Fruit fly (Drosophila melanogaster) whole organism, prepupa: Measurements from ENCODE around the gene bdwf.
A peak's percentile ranks its signal among the peaks of the same experiment; 100 is the strongest.

Experiments used
- Blimp-1 ChIP-seq: fragments of 200-800 bp; sonication (Bioruptor generic); optimal IDR thresholded peaks from 3 replicates; lab custom pipeline; 2017; ENCODE audit warnings: missing biosample characterization, missing genetic modification characterization, mild to moderate bottlenecking, moderate library complexity, missing genetic modification reagents
- CG10631 ChIP-seq: fragments of 200-800 bp; sonication (Bioruptor generic); optimal IDR thresholded peaks from 2 replicates; lab custom pipeline; 2016; ENCODE audit warnings: missing biosample characterization, missing genetic modification characterization
- CG10669 ChIP-seq: fragments of 200-800 bp; sonication (Bioruptor generic); optimal IDR thresholded peaks from 3 replicates; lab custom pipeline; 2018; ENCODE audit warnings: missing biosample characterization, mild to moderate bottlenecking, missing genetic modification characterization, moderate library complexity
- CG11902 ChIP-seq: fragments of 200-800 bp; sonication (Bioruptor generic); optimal IDR thresholded peaks from 3 replicates; lab custom pipeline; 2016; ENCODE audit warnings: missing biosample characterization, missing genetic modification characterization
- CG1621 ChIP-seq: fragments of 200-800 bp; sonication (Bioruptor generic); optimal IDR thresholded peaks from 3 replicates; lab custom pipeline; 2018; ENCODE audit warnings: missing biosample characterization, mild to moderate bottlenecking, missing genetic modification characterization
- CG16779 ChIP-seq: fragments of 200-800 bp; sonication (Bioruptor generic); optimal IDR thresholded peaks from 3 replicates; lab custom pipeline; 2017; ENCODE audit warnings: missing biosample characterization, mild to moderate bottlenecking, missing genetic modification characterization
- CG3032 ChIP-seq: fragments of 200-800 bp; optimal IDR thresholded peaks from 2 replicates; lab custom pipeline; 2019; ENCODE audit warnings: missing biosample characterization, mild to moderate bottlenecking, missing genetic modification characterization, moderate library complexity
- CG31627 ChIP-seq: fragments of 200-800 bp; sonication (Bioruptor generic); optimal IDR thresholded peaks from 3 replicates; lab custom pipeline; 2016; ENCODE audit warnings: missing biosample characterization, missing genetic modification characterization
- CG32006 ChIP-seq: fragments of 200-800 bp; sonication (Bioruptor generic); optimal IDR thresholded peaks from 3 replicates; lab custom pipeline; 2017; ENCODE audit warnings: missing biosample characterization, mild to moderate bottlenecking, missing genetic modification characterization
- CG34406 ChIP-seq: fragments of 200-800 bp; sonication (Bioruptor generic); optimal IDR thresholded peaks from 3 replicates; lab custom pipeline; 2016; ENCODE audit warnings: missing biosample characterization, missing genetic modification characterization
- CG4318 ChIP-seq: fragments of 200-800 bp; sonication (Bioruptor generic); optimal IDR thresholded peaks from 3 replicates; lab custom pipeline; 2017; ENCODE audit warnings: missing biosample characterization, mild to moderate bottlenecking, missing genetic modification characterization
- CG6163 ChIP-seq: fragments of 200-800 bp; sonication (Bioruptor generic); IDR thresholded peaks from 3 replicates; pipeline ENCODE4 v1.3.6; 2022; ENCODE audit warnings: missing biosample characterization, missing genetic modification characterization
- CG6276 ChIP-seq: fragments of 200-800 bp; sonication (Bioruptor generic); optimal IDR thresholded peaks from 2 replicates; lab custom pipeline; 2017; ENCODE audit warnings: missing biosample characterization, mild to moderate bottlenecking, missing genetic modification characterization
- CG6792 ChIP-seq: fragments of 200-800 bp; sonication (Bioruptor generic); optimal IDR thresholded peaks from 3 replicates; lab custom pipeline; 2016; ENCODE audit warnings: missing biosample characterization, missing genetic modification characterization
- CG6808 ChIP-seq: fragments of 200-800 bp; sonication (Bioruptor generic); optimal IDR thresholded peaks from 3 replicates; lab custom pipeline; 2017; ENCODE audit warnings: missing biosample characterization, missing genetic modification characterization, mild to moderate bottlenecking, moderate library complexity, missing genetic modification reagents
- CG6854 ChIP-seq: fragments of 200-800 bp; sonication (Bioruptor generic); optimal IDR thresholded peaks from 2 replicates; lab custom pipeline; 2017; ENCODE audit warnings: missing biosample characterization, mild to moderate bottlenecking, missing genetic modification characterization
- CG8119 ChIP-seq: fragments of 200-800 bp; sonication (Bioruptor generic); IDR thresholded peaks from 3 replicates; pipeline ENCODE4 v1.3.6; 2022; ENCODE audit warnings: missing biosample characterization, missing genetic modification characterization
- CG8319 ChIP-seq: fragments of 200-800 bp; sonication (Bioruptor generic); optimal IDR thresholded peaks from 3 replicates; lab custom pipeline; 2016; ENCODE audit warnings: missing biosample characterization, missing genetic modification characterization
- CG8632 ChIP-seq: fragments of 200-800 bp; sonication (Bioruptor generic); optimal IDR thresholded peaks from 3 replicates; lab custom pipeline; 2016; ENCODE audit warnings: missing biosample characterization, missing genetic modification characterization
- Eip75B ChIP-seq: fragments of 200-800 bp; sonication (Bioruptor generic); optimal IDR thresholded peaks from 3 replicates; lab custom pipeline; 2016; ENCODE audit warnings: missing biosample characterization, missing genetic modification characterization
- Eip78C ChIP-seq: fragments of 200-800 bp; sonication (Bioruptor generic); peaks from one replicate; lab custom pipeline; 2016; ENCODE audit warnings: missing biosample characterization, missing genetic modification characterization
- Eip93F ChIP-seq: fragments of 200-800 bp; sonication (Bioruptor generic); optimal IDR thresholded peaks from 2 replicates; lab custom pipeline; 2016; ENCODE audit warnings: missing biosample characterization, mild to moderate bottlenecking, missing genetic modification characterization
- Ets21C ChIP-seq: fragments of 200-800 bp; sonication (Bioruptor generic); optimal IDR thresholded peaks from 3 replicates; lab custom pipeline; 2016; ENCODE audit warnings: missing biosample characterization, missing genetic modification characterization
- Ets96B ChIP-seq: fragments of 200-800 bp; optimal IDR thresholded peaks from 2 replicates; lab custom pipeline; 2019; ENCODE audit warnings: missing biosample characterization, mild to moderate bottlenecking, missing genetic modification characterization, moderate library complexity
- Gug ChIP-seq: fragments of 200-800 bp; sonication (Bioruptor generic); IDR thresholded peaks from 2 replicates; pipeline ENCODE4 v1.3.6; 2022; ENCODE audit warnings: missing biosample characterization, missing genetic modification characterization
- Hr38 ChIP-seq: sonication (Bioruptor generic); optimal IDR thresholded peaks from 2 replicates; lab custom pipeline; 2016; ENCODE audit warnings: missing biosample characterization, missing genetic modification characterization
- Hr39 ChIP-seq: fragments of 200-800 bp; sonication (Bioruptor generic); optimal IDR thresholded peaks from 2 replicates; lab custom pipeline; 2016; ENCODE audit warnings: missing biosample characterization, missing genetic modification characterization
- Hr4 ChIP-seq: fragments of 200-800 bp; sonication (Bioruptor generic); optimal IDR thresholded peaks from 3 replicates; lab custom pipeline; 2016; ENCODE audit warnings: missing biosample characterization, missing genetic modification characterization
- Lpt ChIP-seq: fragments of 200-800 bp; sonication (Bioruptor generic); optimal IDR thresholded peaks from 3 replicates; lab custom pipeline; 2016; ENCODE audit warnings: missing biosample characterization, missing genetic modification characterization
- Met ChIP-seq: fragments of 200-800 bp; sonication (Bioruptor generic); optimal IDR thresholded peaks from 3 replicates; lab custom pipeline; 2016; ENCODE audit warnings: missing biosample characterization, missing genetic modification characterization
- OdsH ChIP-seq: fragments of 200-800 bp; sonication (Bioruptor generic); optimal IDR thresholded peaks from 3 replicates; lab custom pipeline; 2016; ENCODE audit warnings: missing biosample characterization, missing genetic modification characterization
- Smox ChIP-seq: fragments of 200-800 bp; sonication (Bioruptor generic); optimal IDR thresholded peaks from 3 replicates; lab custom pipeline; 2016; ENCODE audit warnings: missing biosample characterization, missing genetic modification characterization
- Sox102F ChIP-seq: fragments of 200-800 bp; sonication (Bioruptor generic); optimal IDR thresholded peaks from 2 replicates; lab custom pipeline; 2016; ENCODE audit warnings: missing biosample characterization, mild to moderate bottlenecking, missing genetic modification characterization
- Sox14 ChIP-seq: fragments of 200-800 bp; sonication (Bioruptor generic); optimal IDR thresholded peaks from 3 replicates; lab custom pipeline; 2016; ENCODE audit warnings: missing biosample characterization, missing genetic modification characterization
- Sox15 ChIP-seq: fragments of 200-800 bp; sonication (Bioruptor generic); optimal IDR thresholded peaks from 3 replicates; lab custom pipeline; 2016; ENCODE audit warnings: missing biosample characterization, missing genetic modification characterization
- acj6 ChIP-seq: fragments of 200-800 bp; sonication (Bioruptor generic); optimal IDR thresholded peaks from 3 replicates; lab custom pipeline; 2016; ENCODE audit warnings: missing biosample characterization, missing genetic modification characterization
- cyc ChIP-seq: fragments of 200-800 bp; sonication (Bioruptor generic); optimal IDR thresholded peaks from 3 replicates; lab custom pipeline; 2016; ENCODE audit warnings: missing biosample characterization, missing genetic modification characterization
- dac ChIP-seq: fragments of 200-800 bp; sonication (Bioruptor generic); optimal IDR thresholded peaks from 2 replicates; lab custom pipeline; 2017; ENCODE audit warnings: missing biosample characterization, mild to moderate bottlenecking, missing genetic modification characterization
- eg ChIP-seq: fragments of 200-800 bp; sonication (Bioruptor generic); IDR thresholded peaks from 3 replicates; pipeline ENCODE4 v1.3.6; 2022; ENCODE audit warnings: missing biosample characterization, missing genetic modification characterization
- esn ChIP-seq: fragments of 200-800 bp; sonication (Bioruptor generic); optimal IDR thresholded peaks from 2 replicates; lab custom pipeline; 2016; ENCODE audit warnings: missing biosample characterization, mild to moderate bottlenecking, missing genetic modification characterization, moderate library complexity
- fd59A ChIP-seq: fragments of 200-800 bp; sonication (Bioruptor generic); optimal IDR thresholded peaks from 2 replicates; lab custom pipeline; 2017; ENCODE audit warnings: missing biosample characterization, mild to moderate bottlenecking, missing genetic modification characterization, missing genetic modification reagents
- fkh ChIP-seq: fragments of 200-800 bp; sonication (Bioruptor generic); optimal IDR thresholded peaks from 3 replicates; lab custom pipeline; 2017; ENCODE audit warnings: missing biosample characterization, mild to moderate bottlenecking, missing genetic modification characterization, moderate library complexity
- lz ChIP-seq: fragments of 200-800 bp; sonication (Bioruptor generic); optimal IDR thresholded peaks from 3 replicates; lab custom pipeline; 2016; ENCODE audit warnings: missing biosample characterization, missing genetic modification characterization
- spab ChIP-seq: fragments of 200-800 bp; sonication (Bioruptor generic); optimal IDR thresholded peaks from 2 replicates; lab custom pipeline; 2017; ENCODE audit warnings: missing biosample characterization, mild to moderate bottlenecking, missing genetic modification characterization, missing genetic modification reagents
- ss ChIP-seq, 2 experiments: fragments of 200-800 bp; sonication (Bioruptor generic); optimal IDR thresholded peaks; 2 replicates in 1 of 2; 3 replicates in 1 of 2; lab custom pipeline; 2017 to 2018; ENCODE audit warnings: mild to moderate bottlenecking in 2 of 2, missing biosample characterization in 2 of 2, missing genetic modification characterization in 2 of 2, moderate library complexity in 1 of 2
- svp ChIP-seq: fragments of 200-800 bp; sonication (Bioruptor generic); peaks from one replicate; lab custom pipeline; 2016; ENCODE audit warnings: missing biosample characterization, missing genetic modification characterization
- topi ChIP-seq: fragments of 200-800 bp; sonication (Bioruptor generic); optimal IDR thresholded peaks from 3 replicates; lab custom pipeline; 2016; ENCODE audit warnings: missing biosample characterization, missing genetic modification characterization

bdwf gene

dm6 chr3R:17059100-17059810 lies 16.3 kb upstream of the bdwf start (continued):
- TF ChIP-seq lz (GFP tag; lab: Kevin White, UChicago) (peak; percentile 78), Gug (GFP tag; lab: Robert Waterston, UW) (peak; percentile 52), CG1621 (tag; lab: Kevin White, UChicago) (peak; percentile 78), topi (GFP tag; lab: Kevin White, UChicago) (peak; percentile 81), eg (GFP tag; lab: Robert Waterston, UW) (peak; percentile 45), acj6 (GFP tag; lab: Kevin White, UChicago) (peak; percentile 87), CG8632 (peak; percentile 89), Eip75B (peak; percentile 85), spab (GFP tag; lab: Kevin White, UChicago) (peak; percentile 87), Met (GFP tag; lab: Kevin White, UChicago) (peak; percentile 67), Smox (GFP tag; lab: Kevin White, UChicago) (peak; percentile 74), CG6792 (GFP tag; lab: Kevin White, UChicago) (peak; percentile 88), Sox14 (peak; percentile 91), dac (GFP tag; lab: Kevin White, UChicago) (peak; percentile 90), fd59A (GFP tag; lab: Kevin White, UChicago) (peak; percentile 88), CG6854 (GFP tag; lab: Kevin White, UChicago) (peak; percentile 25), ss (GFP tag; optimal IDR thresholded peaks at IDR 0.05; lab: Kevin White, UChicago) (peak; percentile 73 to 79), CG6808 (GFP tag; lab: Kevin White, UChicago) (peak; percentile 85), Ets96B (tag; lab: Kevin White, UChicago) (peak; percentile 83), Hr38 (no peak), CG31627 (GFP tag; lab: Kevin White, UChicago) (peak; percentile 87)
- TF ChIP-seq, all 60 proteins: peak for 57

DNA sequence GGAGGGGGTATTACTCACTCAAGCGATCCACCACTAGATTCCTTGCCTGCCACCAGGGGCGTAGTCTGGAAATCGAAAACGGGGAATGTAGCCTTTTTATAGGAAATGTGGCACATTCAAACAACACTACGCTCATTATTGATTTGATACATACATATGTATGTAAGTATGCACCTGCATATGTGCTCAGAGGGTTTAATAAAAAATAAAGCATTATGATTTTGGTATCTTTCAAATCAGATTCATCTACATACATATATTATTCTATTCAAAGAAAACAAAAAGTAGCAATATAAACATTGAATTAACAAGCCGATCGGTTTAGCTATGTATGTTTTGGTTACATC lies 13.9 kb upstream of the bdwf start:
- TF ChIP-seq CG6163, result peak; percentile 39; the same call in 1 of the 3 replicates
- TF ChIP-seq CG11902 (GFP tag; lab: Kevin White, UChicago), result peak; percentile 17
- no peak for TF ChIP-seq CG8632
- peak; percentile 55 for TF ChIP-seq CG3032 (tag; lab: Kevin White, UChicago)
- TF ChIP-seq Gug (GFP tag; lab: Robert Waterston, UW), result no peak
- no peak for TF ChIP-seq esn (GFP tag; lab: Kevin White, UChicago)
- peak; percentile 73 for TF ChIP-seq CG32006 (GFP tag; lab: Kevin White, UChicago)
- TF ChIP-seq Eip78C (GFP tag; lab: Kevin White, UChicago), result peak; percentile 89
- no peak for TF ChIP-seq CG8319
- peak; percentile 29 for TF ChIP-seq svp
- TF ChIP-seq ss (GFP tag; optimal IDR thresholded peaks at IDR 0.05; lab: Kevin White, UChicago), result no peak
- TF ChIP-seq Ets96B (tag; lab: Kevin White, UChicago), result peak; percentile 49
- TF ChIP-seq CG10669, result peak; percentile 53
- TF ChIP-seq Sox102F, result no peak
- TF ChIP-seq CG6808 (GFP tag; lab: Kevin White, UChicago), result peak; percentile 59
- peak; percentile 2 for TF ChIP-seq Ets21C
- peak; percentile 20 for TF ChIP-seq cyc (GFP tag; lab: Kevin White, UChicago)
- TF ChIP-seq CG8119 (GFP tag; lab: Robert Waterston, UW), result peak; percentile 20; the same call in 1 of the 3 replicates
- no peak for TF ChIP-seq CG6276 (GFP tag; lab: Kevin White, UChicago)
- TF ChIP-seq Sox14, result peak; percentile 46
- no peak for TF ChIP-seq Smox (GFP tag; lab: Kevin White, UChicago)
- peak; percentile 53 for TF ChIP-seq CG4318 (GFP tag; lab: Kevin White, UChicago)
- TF ChIP-seq topi (GFP tag; lab: Kevin White, UChicago), result peak; percentile 20
- peak; percentile 65 for TF ChIP-seq Hr4 (GFP tag; lab: Kevin White, UChicago)
- peak; percentile 21 for TF ChIP-seq Eip75B
- peak; percentile 28 for TF ChIP-seq CG34406 (GFP tag; lab: Kevin White, UChicago)
- peak; percentile 62 for TF ChIP-seq CG10631 (GFP tag; lab: Kevin White, UChicago)
- TF ChIP-seq lz (GFP tag; lab: Kevin White, UChicago), result no peak
- no peak for TF ChIP-seq Sox15 (GFP tag; lab: Kevin White, UChicago)
- no peak for TF ChIP-seq Eip93F (GFP tag; lab: Kevin White, UChicago)
- no peak for TF ChIP-seq CG1621 (tag; lab: Kevin White, UChicago)
- no peak for TF ChIP-seq Lpt (GFP tag; lab: Kevin White, UChicago)
- no peak for TF ChIP-seq CG6854 (GFP tag; lab: Kevin White, UChicago)
- TF ChIP-seq Hr39 (GFP tag; lab: Kevin White, UChicago), result peak; percentile 1
- TF ChIP-seq OdsH, result peak; percentile 53
- peak; percentile 35 for TF ChIP-seq acj6 (GFP tag; lab: Kevin White, UChicago)
- no peak for TF ChIP-seq Hr38
- TF ChIP-seq Blimp-1 (GFP tag; lab: Kevin White, UChicago), result no peak
- TF ChIP-seq CG16779 (tag; lab: Kevin White, UChicago), result no peak
- TF ChIP-seq fkh (GFP tag; lab: Kevin White, UChicago), result no peak
